Fruit fly (Drosophila melanogaster) whole organism: ENCODE data around the gene CG6006.

Experiments used
- CG8478 ChIP-seq: fragments of >200 bp; optimal IDR thresholded peaks from 2 replicates; lab custom pipeline; 2018; ENCODE audit warnings: inconsistent platforms
- pan ChIP-seq: fragments of >200 bp; optimal IDR thresholded peaks from 2 replicates; lab custom pipeline; 2017
- psq ChIP-seq: fragments of >200 bp; optimal IDR thresholded peaks from 2 replicates; lab custom pipeline; 2017
- usp ChIP-seq: fragments of >200 bp; optimal IDR thresholded peaks from 2 replicates; lab custom pipeline; 2017; ENCODE audit warnings: missing biosample characterization, missing genetic modification characterization, mixed read lengths

- TF ChIP-seq pan = no peak
- no peak for TF ChIP-seq psq (lab: Kevin White, UChicago)
- TF ChIP-seq CG8478 = no peak
- TF ChIP-seq usp (GFP tag; lab: Kevin White, UChicago) = no peak
Measured at dm6 chr3R:16190782-16191181, 36.0 kb downstream of the CG6006 start.
